Worm (Caenorhabditis elegans): ENCODE data around the gene nhr-251.

The nhr-251 gene

ce11 chrV:628527-628926 lies 28.2 kb downstream of the nhr-251 start, which contains the start of gene F48G7.9:
TSS of gene F48G7.9 (minus strand) at chrV:628627.
- no peak for TF ChIP-seq lsy-2 (tag; optimal IDR thresholded peaks at IDR 0.05)
- TF ChIP-seq Y5F2A.4 (GFP tag; optimal IDR thresholded peaks at IDR 0.05): no peak
- TF ChIP-seq nhr-77 (tag; optimal IDR thresholded peaks at IDR 0.05): no peak
- TF ChIP-seq ztf-7 (tag; optimal IDR thresholded peaks at IDR 0.05): no peak
- TF ChIP-seq vab-7 (GFP tag; IDR thresholded peaks at IDR 0.05): no peak
- no peak for TF ChIP-seq ceh-44 (GFP tag; IDR thresholded peaks at IDR 0.05)
- no peak for TF ChIP-seq sdz-12 (GFP tag; optimal IDR thresholded peaks at IDR 0.05)
- TF ChIP-seq fos-1 (tag; optimal IDR thresholded peaks at IDR 0.05): no peak
- no peak for TF ChIP-seq snpc-4 (tag; optimal IDR thresholded peaks at IDR 0.05)
- TF ChIP-seq F49E8.2 (tag; optimal IDR thresholded peaks at IDR 0.05; ENCODE audit: borderline replicate concordance): no peak
- no peak for TF ChIP-seq F26F4.8 (GFP tag; conservative IDR thresholded peaks at IDR 0.05)

- TF ChIP-seq ama-1 (optimal IDR thresholded peaks at IDR 0.05): no peak
- peak; percentile 38 for TF ChIP-seq dve-1 (tag; optimal IDR thresholded peaks at IDR 0.05; ENCODE audit: insufficient read depth)
- peak; percentile 27 for TF ChIP-seq mes-2 (tag; optimal IDR thresholded peaks at IDR 0.05; ENCODE audit: poor library complexity, severe bottlenecking)
- TF ChIP-seq nhr-28 (tag; optimal IDR thresholded peaks at IDR 0.05): peak; percentile 48
- peak; percentile 10 for TF ChIP-seq hlh-30 (tag; optimal IDR thresholded peaks at IDR 0.05; ENCODE audit: insufficient read depth)
- no peak for TF ChIP-seq ztf-7 (tag; optimal IDR thresholded peaks at IDR 0.05)
- TF ChIP-seq dmd-6 (GFP tag; IDR thresholded peaks at IDR 0.05): 0 out of 2 replicates have a peak, but pooled peaks have one; percentile 18
Measured at ce11 chrV:631832-632231, 31.5 kb downstream of the nhr-251 start.

- TF ChIP-seq unc-39 (tag; optimal IDR thresholded peaks at IDR 0.05) (no peak), nhr-76 (tag; optimal IDR thresholded peaks at IDR 0.05) (no peak), ctbp-1 (GFP tag; IDR thresholded peaks at IDR 0.05) (no peak), madf-9 (GFP tag; conservative IDR thresholded peaks at IDR 0.05) (no peak), attf-4 (tag; optimal IDR thresholded peaks at IDR 0.05) (no peak), R02D3.7 (tag; optimal IDR thresholded peaks at IDR 0.05) (no peak), jun-1 (tag; optimal IDR thresholded peaks at IDR 0.05) (no peak), unc-130 (GFP tag; optimal IDR thresholded peaks at IDR 0.05) (no peak), F10B5.3 (tag; optimal IDR thresholded peaks at IDR 0.05) (no peak)
Measured at ce11 chrV:634855-635254, 34.5 kb downstream of the nhr-251 start, which contains the start of gene F48G7.10. TSS of gene F48G7.10 (minus strand) at chrV:634955.

- no peak for TF ChIP-seq D1046.2 (GFP tag; IDR thresholded peaks at IDR 0.05)
- TF ChIP-seq vab-7 (GFP tag; IDR thresholded peaks at IDR 0.05): no peak
- no peak for TF ChIP-seq mxl-2 (GFP tag; conservative IDR thresholded peaks at IDR 0.05)
- TF ChIP-seq nhr-41 (GFP tag; IDR thresholded peaks at IDR 0.05): no peak
- no peak for TF ChIP-seq nhr-6 (tag; optimal IDR thresholded peaks at IDR 0.05)
- TF ChIP-seq lsy-2 (tag; optimal IDR thresholded peaks at IDR 0.05): peak in 1 of 2 experiments; percentile 2
- no peak for TF ChIP-seq T26A8.4 (GFP tag; IDR thresholded peaks at IDR 0.05)
- TF ChIP-seq egl-27 (tag; optimal IDR thresholded peaks at IDR 0.05): no peak
- TF ChIP-seq unc-130 (GFP tag; optimal IDR thresholded peaks at IDR 0.05): no peak
- TF ChIP-seq set-16 (GFP tag; IDR thresholded peaks at IDR 0.05): no peak
- no peak for TF ChIP-seq jun-1 (tag; optimal IDR thresholded peaks at IDR 0.05)
- TF ChIP-seq nhr-48 (tag; optimal IDR thresholded peaks at IDR 0.05): peak; percentile 19
- TF ChIP-seq nhr-111 (GFP tag; optimal IDR thresholded peaks at IDR 0.05): no peak
- TF ChIP-seq hmg-1.1 (GFP tag; IDR thresholded peaks at IDR 0.05): 0 out of 2 replicates have a peak, but pooled peaks have one; percentile 16
- TF ChIP-seq lir-3 (tag; optimal IDR thresholded peaks at IDR 0.05): no peak
- no peak for TF ChIP-seq nhr-42 (GFP tag; IDR thresholded peaks at IDR 0.05)
- no peak for TF ChIP-seq ceh-62 (tag; optimal IDR thresholded peaks at IDR 0.05)
- no peak for TF ChIP-seq attf-4 (tag; optimal IDR thresholded peaks at IDR 0.05)
- no peak for TF ChIP-seq daf-8 (GFP tag; IDR thresholded peaks at IDR 0.05)
- no peak for TF ChIP-seq unc-62 (GFP tag; optimal IDR thresholded peaks at IDR 0.05 in 1 of 2)
- TF ChIP-seq unc-62 (tag; optimal IDR thresholded peaks at IDR 0.05): no peak
- no peak for TF ChIP-seq lim-7 (GFP tag; IDR thresholded peaks at IDR 0.05)
- no peak for TF ChIP-seq dpl-1 (GFP tag; optimal IDR thresholded peaks at IDR 0.05)
- TF ChIP-seq ceh-20 (GFP tag; IDR thresholded peaks at IDR 0.05): no peak
- no peak for TF ChIP-seq fos-1 (tag; optimal IDR thresholded peaks at IDR 0.05)
- no peak for TF ChIP-seq arid-1 (GFP tag; conservative IDR thresholded peaks at IDR 0.05)
- TF ChIP-seq nhr-11 (tag; optimal IDR thresholded peaks at IDR 0.05): no peak
Measured at ce11 chrV:635630-636029, 35.3 kb downstream of the nhr-251 start.
